Worm (Caenorhabditis elegans) whole organism, late embryonic: ENCODE results near the gene R148.3.

Experiments
- C38D4.7 ChIP-seq: fragments of 200-800 bp; sonication (Bioruptor generic); optimal IDR thresholded peaks from 2 replicates; lab custom pipeline; 2018; ENCODE audit warnings: mild to moderate bottlenecking, missing genetic modification characterization, moderate library complexity, missing compliant biosample characterization
- T23F11.4 ChIP-seq: fragments of 200-800 bp; sonication (Bioruptor generic); optimal IDR thresholded peaks from 2 replicates; lab custom pipeline; 2018; ENCODE audit warnings: mild to moderate bottlenecking, missing genetic modification characterization, missing compliant biosample characterization
- Y22D7AL.16 ChIP-seq: sonication (generic microtip); optimal IDR thresholded peaks from 2 replicates; lab custom pipeline; 2016; ENCODE audit warnings: missing genetic modification characterization, missing compliant biosample characterization
- ceh-14 ChIP-seq: sonication (generic microtip); optimal IDR thresholded peaks from 2 replicates; lab custom pipeline; 2016; ENCODE audit warnings: missing genotype, missing genetic modification characterization, missing compliant biosample characterization
- ceh-19 ChIP-seq: fragments of 200-800 bp; sonication (Bioruptor generic); optimal IDR thresholded peaks from 2 replicates; lab custom pipeline; 2018; ENCODE audit warnings: mild to moderate bottlenecking, missing genetic modification characterization, missing compliant biosample characterization
- ceh-31 ChIP-seq: sonication (generic microtip); optimal IDR thresholded peaks from 2 replicates; lab custom pipeline; 2016; ENCODE audit warnings: missing genetic modification characterization, missing compliant biosample characterization
- ceh-34 ChIP-seq: sonication (generic microtip); optimal IDR thresholded peaks from 2 replicates; lab custom pipeline; 2016; ENCODE audit warnings: mild to moderate bottlenecking, missing genetic modification characterization, missing compliant biosample characterization
- ceh-6 ChIP-seq: fragments of 200-800 bp; sonication (Bioruptor generic); optimal IDR thresholded peaks from 2 replicates; lab custom pipeline; 2018; ENCODE audit warnings: mild to moderate bottlenecking, missing genetic modification characterization, missing compliant biosample characterization
- ceh-9 ChIP-seq: sonication (generic microtip); optimal IDR thresholded peaks from 2 replicates; lab custom pipeline; 2016; ENCODE audit warnings: mild to moderate bottlenecking, missing genetic modification characterization, inconsistent platforms, missing compliant biosample characterization
- che-1 ChIP-seq: sonication (generic microtip); optimal IDR thresholded peaks from 2 replicates; lab custom pipeline; 2016; ENCODE audit warnings: mild to moderate bottlenecking, missing genetic modification characterization, missing compliant biosample characterization
- dmd-4 ChIP-seq: sonication (generic microtip); optimal IDR thresholded peaks from 2 replicates; lab custom pipeline; 2016; ENCODE audit warnings: borderline replicate concordance, missing genetic modification characterization, missing compliant biosample characterization
- elt-2 ChIP-seq: sonication (generic microtip); optimal IDR thresholded peaks from 2 replicates; lab custom pipeline; 2016; ENCODE audit warnings: missing genetic modification reagents, missing genetic modification characterization, missing compliant biosample characterization
- elt-4 ChIP-seq: sonication (generic microtip); optimal IDR thresholded peaks from 2 replicates; lab custom pipeline; 2016; ENCODE audit warnings: missing genetic modification characterization, missing compliant biosample characterization
- ets-4 ChIP-seq: sonication (generic microtip); optimal IDR thresholded peaks from 2 replicates; lab custom pipeline; 2016; ENCODE audit warnings: missing genetic modification characterization, missing compliant biosample characterization
- eyg-1 ChIP-seq: sonication (generic microtip); optimal IDR thresholded peaks from 2 replicates; lab custom pipeline; 2016; ENCODE audit warnings: missing genotype, missing genetic modification characterization, missing compliant biosample characterization
- gmeb-2 ChIP-seq: sonication (generic microtip); optimal IDR thresholded peaks from 2 replicates; lab custom pipeline; 2016; ENCODE audit warnings: missing genetic modification characterization, inconsistent platforms, missing compliant biosample characterization
- hlh-13 ChIP-seq: fragments of 200-800 bp; sonication (Bioruptor generic); optimal IDR thresholded peaks from 2 replicates; lab custom pipeline; 2018; ENCODE audit warnings: mild to moderate bottlenecking, missing genetic modification characterization, missing compliant biosample characterization
- hlh-15 ChIP-seq: sonication (generic microtip); optimal IDR thresholded peaks from 2 replicates; lab custom pipeline; 2016; ENCODE audit warnings: missing genetic modification characterization, missing compliant biosample characterization
- hlh-30 ChIP-seq: sonication (generic microtip); optimal IDR thresholded peaks from 2 replicates; lab custom pipeline; 2017; ENCODE audit warnings: antibody characterized with exemption, missing genetic modification characterization, missing compliant biosample characterization; ENCODE audit not compliant: insufficient read depth
- hlh-6 ChIP-seq: sonication (generic microtip); optimal IDR thresholded peaks from 2 replicates; lab custom pipeline; 2016; ENCODE audit warnings: missing genotype, missing genetic modification characterization, missing compliant biosample characterization
- lin-11 ChIP-seq: fragments of 200-800 bp; sonication (Bioruptor generic); optimal IDR thresholded peaks from 2 replicates; lab custom pipeline; 2018; ENCODE audit warnings: mild to moderate bottlenecking, missing genetic modification characterization, missing compliant biosample characterization
- mec-3 ChIP-seq: sonication (generic microtip); optimal IDR thresholded peaks from 2 replicates; lab custom pipeline; 2016; ENCODE audit warnings: borderline replicate concordance, missing genetic modification characterization, missing compliant biosample characterization
- nhr-11 ChIP-seq: fragments of 150-350 bp; optimal IDR thresholded peaks from 2 replicates; lab custom pipeline; 2014; ENCODE audit warnings: missing biosample characterization, missing genetic modification characterization
- npax-4 ChIP-seq: sonication (generic microtip); optimal IDR thresholded peaks from 2 replicates; lab custom pipeline; 2016; ENCODE audit warnings: missing genetic modification characterization, missing compliant biosample characterization
- odd-2 ChIP-seq: sonication (generic microtip); optimal IDR thresholded peaks from 2 replicates; lab custom pipeline; 2017; ENCODE audit warnings: antibody characterized with exemption, mild to moderate bottlenecking, missing genetic modification characterization, missing compliant biosample characterization
- pag-3 ChIP-seq: sonication (generic microtip); optimal IDR thresholded peaks from 2 replicates; lab custom pipeline; 2016; ENCODE audit warnings: missing compliant biosample characterization, missing genetic modification characterization, borderline replicate concordance
- pat-9 ChIP-seq: fragments of 200-800 bp; sonication (Bioruptor generic); optimal IDR thresholded peaks from 2 replicates; lab custom pipeline; 2018; ENCODE audit warnings: mild to moderate bottlenecking, missing genetic modification characterization, moderate library complexity, missing compliant biosample characterization
- pros-1 ChIP-seq: fragments of 150-350 bp; optimal IDR thresholded peaks from 2 replicates; lab custom pipeline; 2014; ENCODE audit warnings: missing biosample characterization, missing genetic modification reagents, missing genetic modification characterization
- rnt-1 ChIP-seq: sonication (generic microtip); optimal IDR thresholded peaks from 2 replicates; lab custom pipeline; 2016; ENCODE audit warnings: missing genetic modification characterization, missing compliant biosample characterization
- sox-2 ChIP-seq: fragments of 200-800 bp; sonication (Bioruptor generic); IDR thresholded peaks from 2 replicates; pipeline ENCODE4 v1.3.6; 2022; ENCODE audit warnings: missing genetic modification reagents, missing genetic modification characterization, missing compliant biosample characterization
- tbx-2 ChIP-seq: sonication (generic microtip); optimal IDR thresholded peaks from 2 replicates; lab custom pipeline; 2016; ENCODE audit warnings: missing genetic modification characterization, missing compliant biosample characterization
- tbx-7 ChIP-seq: sonication (generic microtip); optimal IDR thresholded peaks from 2 replicates; lab custom pipeline; 2016; ENCODE audit warnings: missing genotype, missing genetic modification characterization, missing compliant biosample characterization
- unc-3 ChIP-seq, 2 experiments: fragments of 200-800 bp in 1 of 2; sonication (Bioruptor generic) in 1 of 2; sonication (generic microtip) in 1 of 2; conservative IDR thresholded peaks in 1 of 2; optimal IDR thresholded peaks in 1 of 2; 2 replicates each; pipeline versions ENCODE4 v1.3.6 to Lab custom; 2016 to 2022; ENCODE audit warnings: missing compliant biosample characterization in 2 of 2, missing genetic modification characterization in 2 of 2, missing genetic modification reagents in 1 of 2
- unc-42 ChIP-seq: sonication (generic microtip); optimal IDR thresholded peaks from 2 replicates; lab custom pipeline; 2016; ENCODE audit warnings: missing genotype, missing genetic modification characterization, missing compliant biosample characterization
- zip-5 ChIP-seq: sonication (generic microtip); optimal IDR thresholded peaks from 2 replicates; lab custom pipeline; 2016; ENCODE audit warnings: missing genetic modification characterization, missing compliant biosample characterization
- ztf-16 ChIP-seq: sonication (generic microtip); optimal IDR thresholded peaks from 2 replicates; lab custom pipeline; 2017; ENCODE audit warnings: missing genetic modification characterization, missing compliant biosample characterization

R148.3 gene

ce11 chrIII:3191195-3191594 is 16.1 kb downstream of the R148.3 start, which contains the start of gene R148.8:
TSS of gene R148.8 (plus strand) at chrIII:3191495.
- TF ChIP-seq zip-5 (tag; lab: Kevin White, UChicago), result no peak
- TF ChIP-seq ceh-19 (GFP tag; lab: Kevin White, UChicago), result no peak
- no peak for TF ChIP-seq hlh-30 (tag; lab: Kevin White, UChicago)
- TF ChIP-seq ets-4 (tag; lab: Kevin White, UChicago), result no peak

- TF ChIP-seq rnt-1 (tag; lab: Kevin White, UChicago) (no peak), mec-3 (tag; lab: Kevin White, UChicago) (no peak), elt-2 (no peak), ztf-16 (tag; lab: Kevin White, UChicago) (no peak), nhr-11 (tag; lab: Kevin White, UChicago) (no peak), elt-4 (tag; lab: Kevin White, UChicago) (no peak), T23F11.4 (GFP tag; lab: Kevin White, UChicago) (no peak), hlh-13 (no peak), tbx-7 (no peak), ceh-6 (GFP tag; lab: Kevin White, UChicago) (no peak), C38D4.7 (no peak), tbx-2 (no peak), pat-9 (tag; lab: Kevin White, UChicago) (no peak), odd-2 (tag; lab: Kevin White, UChicago) (no peak), ceh-9 (tag; lab: Kevin White, UChicago) (no peak), sox-2 (GFP tag; lab: Robert Waterston, UW) (no peak), unc-3 (GFP tag; conservative IDR thresholded peaks at IDR 0.05; lab: Robert Waterston, UW) (no peak), unc-3 (tag; optimal IDR thresholded peaks at IDR 0.05; lab: Kevin White, UChicago) (no peak), ceh-14 (no peak)
These were observed 16.6 kb downstream of the R148.3 start for ce11 chrIII:3191729-3192128.

- TF ChIP-seq eyg-1 (no peak), ceh-31 (no peak), pag-3 (no peak), gmeb-2 (no peak), hlh-15 (no peak), dmd-4 (tag; lab: Kevin White, UChicago) (no peak), C38D4.7 (no peak), pros-1 (no peak), hlh-6 (tag; lab: Kevin White, UChicago) (no peak), Y22D7AL.16 (no peak), unc-42 (tag; lab: Kevin White, UChicago) (no peak)
These were observed 22.8 kb downstream of the R148.3 start for ce11 chrIII:3197904-3198303.

- TF ChIP-seq lin-11 (tag; lab: Kevin White, UChicago) (no peak), che-1 (tag; lab: Kevin White, UChicago) (no peak), hlh-6 (tag; lab: Kevin White, UChicago) (no peak), pag-3 (no peak)
These were observed 23.2 kb downstream of the R148.3 start, which contains the start of gene R148.7 for ce11 chrIII:3198307-3198706. TSS of gene R148.7 (minus strand) at chrIII:3198407.

- TF ChIP-seq ceh-34 (tag; lab: Kevin White, UChicago) (no peak), npax-4 (tag; lab: Kevin White, UChicago) (no peak), unc-3 (GFP tag; conservative IDR thresholded peaks at IDR 0.05; lab: Robert Waterston, UW) (no peak), unc-3 (tag; optimal IDR thresholded peaks at IDR 0.05; lab: Kevin White, UChicago) (no peak)
These were observed 24.3 kb downstream of the R148.3 start, which contains the start of gene heh-1 for ce11 chrIII:3199416-3199815. TSS of gene heh-1 (minus strand) at chrIII:3199516.
